Worm (Caenorhabditis elegans) whole organism, young adult: Measurements from ENCODE around the gene T19H12.2.

Source experiments
- B0336.3 ChIP-seq: fragments of 200-800 bp; sonication (Bioruptor generic); IDR thresholded peaks from 2 replicates; pipeline ENCODE4 v1.3.6; 2022; ENCODE audit warnings: missing genetic modification characterization, missing compliant biosample characterization
- C06A6.2 ChIP-seq: fragments of 200-800 bp; sonication (Bioruptor generic); conservative IDR thresholded peaks from 2 replicates; pipeline ENCODE4 v1.3.6; 2022; ENCODE audit warnings: missing genetic modification characterization, missing compliant biosample characterization
- F57A8.1 ChIP-seq: fragments of 200-800 bp; sonication (Bioruptor generic); optimal IDR thresholded peaks from 2 replicates; lab custom pipeline; 2018; ENCODE audit warnings: mild to moderate bottlenecking, missing genetic modification characterization, moderate library complexity, missing compliant biosample characterization
- T07F8.4 ChIP-seq: sonication (generic microtip); optimal IDR thresholded peaks from 2 replicates; lab custom pipeline; 2016; ENCODE audit warnings: mild to moderate bottlenecking, missing genetic modification characterization, moderate library complexity, missing compliant biosample characterization
- ZK185.1 ChIP-seq: sonication (generic microtip); optimal IDR thresholded peaks from 2 replicates; lab custom pipeline; 2016; ENCODE audit warnings: mild to moderate bottlenecking, missing genetic modification characterization, missing compliant biosample characterization; ENCODE audit not compliant: poor library complexity, severe bottlenecking
- akir-1 ChIP-seq: fragments of 200-800 bp; sonication (Bioruptor generic); optimal IDR thresholded peaks from 2 replicates; lab custom pipeline; 2018; ENCODE audit warnings: mild to moderate bottlenecking, missing genetic modification characterization, moderate library complexity, missing compliant biosample characterization
- aptf-2 ChIP-seq: fragments of 200-800 bp; sonication (Bioruptor generic); conservative IDR thresholded peaks from 2 replicates; pipeline ENCODE4 v1.3.6; 2022; ENCODE audit warnings: missing genetic modification reagents, missing genetic modification characterization, missing compliant biosample characterization
- athp-1 ChIP-seq: sonication (generic microtip); optimal IDR thresholded peaks from 2 replicates; lab custom pipeline; 2017; ENCODE audit warnings: mild to moderate bottlenecking, missing genetic modification characterization, missing compliant biosample characterization
- attf-6 ChIP-seq: fragments of 200-800 bp; sonication (Bioruptor generic); IDR thresholded peaks from 2 replicates; pipeline ENCODE4 v1.3.6; 2022; ENCODE audit warnings: missing genetic modification reagents, missing genetic modification characterization, missing compliant biosample characterization
- bed-2 ChIP-seq: fragments of 200-800 bp; sonication (Bioruptor generic); IDR thresholded peaks from 2 replicates; pipeline ENCODE4 v1.3.6; 2022; ENCODE audit warnings: missing genetic modification reagents, missing genetic modification characterization, missing compliant biosample characterization
- ceh-40 ChIP-seq: fragments of 200-800 bp; sonication (Bioruptor generic); IDR thresholded peaks from 2 replicates; pipeline ENCODE4 v1.3.6; 2022; ENCODE audit warnings: missing genetic modification characterization, missing compliant biosample characterization
- ceh-79 ChIP-seq: sonication (generic microtip); optimal IDR thresholded peaks from 2 replicates; lab custom pipeline; 2017; ENCODE audit warnings: mild to moderate bottlenecking, missing genetic modification characterization, missing compliant biosample characterization
- dpff-1 ChIP-seq: sonication (generic microtip); optimal IDR thresholded peaks from 2 replicates; lab custom pipeline; 2017; ENCODE audit warnings: mild to moderate bottlenecking, missing genetic modification characterization, missing compliant biosample characterization
- dpl-1 ChIP-seq: fragments of 150-350 bp; optimal IDR thresholded peaks from 2 replicates; lab custom pipeline; 2014; ENCODE audit warnings: missing biosample characterization, missing genetic modification reagents, missing genetic modification characterization
- efl-1 ChIP-seq: fragments of 150-350 bp; optimal IDR thresholded peaks from 2 replicates; lab custom pipeline; 2014; ENCODE audit warnings: missing biosample characterization, missing genetic modification reagents, missing genetic modification characterization
- egl-44 ChIP-seq: fragments of 200-800 bp; sonication (Bioruptor generic); IDR thresholded peaks from 2 replicates; pipeline ENCODE4 v1.3.6; 2022; ENCODE audit warnings: missing genetic modification reagents, missing genetic modification characterization, missing compliant biosample characterization
- egrh-3 ChIP-seq: fragments of 200-800 bp; sonication (Bioruptor generic); IDR thresholded peaks from 2 replicates; pipeline ENCODE4 v1.3.6; 2022; ENCODE audit warnings: missing genetic modification reagents, missing genetic modification characterization, missing compliant biosample characterization
- ekl-4 ChIP-seq: fragments of 200-800 bp; sonication (Bioruptor generic); IDR thresholded peaks from 2 replicates; pipeline ENCODE4 v1.3.6; 2022; ENCODE audit warnings: missing genetic modification reagents, missing genetic modification characterization, missing compliant biosample characterization
- gei-17 ChIP-seq: fragments of 200-800 bp; sonication (Bioruptor generic); optimal IDR thresholded peaks from 2 replicates; lab custom pipeline; 2018; ENCODE audit warnings: mild to moderate bottlenecking, missing genetic modification characterization, missing compliant biosample characterization
- him-1 ChIP-seq: sonication (generic microtip); optimal IDR thresholded peaks from 2 replicates; lab custom pipeline; 2016; ENCODE audit warnings: missing genotype, missing genetic modification reagents, missing genetic modification characterization, missing compliant biosample characterization
- hmg-1.2 ChIP-seq: fragments of 200-800 bp; sonication (Bioruptor generic); IDR thresholded peaks from 2 replicates; pipeline ENCODE4 v1.3.6; 2022; ENCODE audit warnings: missing genetic modification reagents, missing genetic modification characterization, missing compliant biosample characterization
- hmg-20 ChIP-seq: fragments of 200-800 bp; sonication (Bioruptor generic); IDR thresholded peaks from 2 replicates; pipeline ENCODE4 v1.3.6; 2022; ENCODE audit warnings: missing genetic modification reagents, missing genetic modification characterization, missing compliant biosample characterization
- hsf-1 ChIP-seq: fragments of 200-800 bp; sonication (Bioruptor generic); IDR thresholded peaks from 2 replicates; pipeline ENCODE4 v1.3.6; 2022; ENCODE audit warnings: missing genetic modification reagents, missing genetic modification characterization, missing compliant biosample characterization
- lin-35 ChIP-seq, 3 experiments: fragments of 150-350 bp in 2 of 3; sonication (generic microtip) in 1 of 3; optimal IDR thresholded peaks; 2 replicates each; lab custom pipeline; 2014 to 2018; ENCODE audit warnings: missing biosample characterization in 3 of 3, missing genetic modification characterization in 3 of 3, missing genetic modification reagents in 3 of 3
- lsy-27 ChIP-seq: sonication (generic microtip); optimal IDR thresholded peaks from 2 replicates; lab custom pipeline; 2017; ENCODE audit warnings: missing genetic modification characterization, mild to moderate bottlenecking, missing compliant biosample characterization, antibody characterized with exemption, missing genotype, borderline replicate concordance; ENCODE audit not compliant: insufficient read depth
- madf-10 ChIP-seq: sonication (generic microtip); optimal IDR thresholded peaks from 2 replicates; lab custom pipeline; 2016; ENCODE audit warnings: mild to moderate bottlenecking, missing genetic modification characterization, missing compliant biosample characterization
- mxl-1 ChIP-seq: sonication (generic microtip); optimal IDR thresholded peaks from 2 replicates; lab custom pipeline; 2016; ENCODE audit warnings: missing genetic modification characterization, missing compliant biosample characterization
- nfya-1 ChIP-seq: sonication (generic microtip); optimal IDR thresholded peaks from 2 replicates; lab custom pipeline; 2017; ENCODE audit warnings: antibody characterized with exemption, missing compliant biosample characterization, missing genetic modification characterization, borderline replicate concordance; ENCODE audit not compliant: insufficient read depth
- nhr-80 ChIP-seq: sonication (generic microtip); optimal IDR thresholded peaks from 2 replicates; lab custom pipeline; 2016; ENCODE audit warnings: missing genetic modification characterization, missing compliant biosample characterization
- pbrm-1 ChIP-seq: fragments of 200-800 bp; sonication (Bioruptor generic); IDR thresholded peaks from 2 replicates; pipeline ENCODE4 v1.3.6; 2022; ENCODE audit warnings: missing genetic modification reagents, missing genetic modification characterization, missing compliant biosample characterization
- rcor-1 ChIP-seq: fragments of 200-800 bp; sonication (Bioruptor generic); IDR thresholded peaks from 2 replicates; pipeline ENCODE4 v1.3.6; 2022; ENCODE audit warnings: missing genetic modification reagents, missing genetic modification characterization, missing compliant biosample characterization
- repo-1 ChIP-seq: sonication (generic microtip); optimal IDR thresholded peaks from 2 replicates; lab custom pipeline; 2017; ENCODE audit warnings: mild to moderate bottlenecking, missing genetic modification characterization, missing compliant biosample characterization
- snpc-4 ChIP-seq, 5 experiments: fragments of 150-350 bp in 1 of 5; sonication (generic microtip) in 4 of 5; optimal IDR thresholded peaks; 2 replicates each; lab custom pipeline; 2014 to 2018; ENCODE audit warnings: missing genetic modification characterization in 5 of 5, missing biosample characterization in 3 of 5, antibody characterized with exemption in 2 of 5, mild to moderate bottlenecking in 2 of 5, missing compliant biosample characterization in 2 of 5, missing genotype in 2 of 5, moderate library complexity in 2 of 5, missing genetic modification reagents in 1 of 5
- somi-1 ChIP-seq: fragments of 200-800 bp; sonication (Bioruptor generic); optimal IDR thresholded peaks from 2 replicates; lab custom pipeline; 2018; ENCODE audit warnings: mild to moderate bottlenecking, missing genetic modification characterization, missing compliant biosample characterization
- sptf-2 ChIP-seq: fragments of 200-800 bp; sonication (Bioruptor generic); optimal IDR thresholded peaks from 2 replicates; lab custom pipeline; 2018; ENCODE audit warnings: mild to moderate bottlenecking, missing genetic modification characterization, missing compliant biosample characterization
- ztf-18 ChIP-seq: sonication (generic microtip); optimal IDR thresholded peaks from 2 replicates; lab custom pipeline; 2016; ENCODE audit warnings: missing genotype, mild to moderate bottlenecking, missing genetic modification characterization, missing compliant biosample characterization
- ztf-22 ChIP-seq: fragments of 200-800 bp; sonication (Bioruptor generic); optimal IDR thresholded peaks from 2 replicates; lab custom pipeline; 2018; ENCODE audit warnings: mild to moderate bottlenecking, missing genetic modification characterization, moderate library complexity, missing compliant biosample characterization

T19H12.2 gene

DNA sequence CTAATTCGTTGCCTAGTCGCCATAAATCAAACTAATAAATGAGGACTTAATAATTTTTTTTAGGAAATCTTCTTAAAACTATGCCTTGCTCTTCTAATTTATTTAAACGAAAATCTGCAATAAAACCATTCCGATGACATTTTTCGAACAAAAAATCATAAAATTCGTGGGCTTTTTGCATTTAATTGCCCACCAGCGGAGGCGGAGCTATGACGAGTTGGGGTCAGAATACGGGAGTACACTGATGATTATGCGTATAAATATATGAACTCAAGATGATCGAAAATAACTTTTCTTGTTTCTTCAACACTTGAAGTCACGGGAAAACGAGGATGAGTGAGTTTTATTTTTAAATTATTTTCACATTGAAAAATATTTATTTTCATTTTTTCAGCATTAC is 44.2 kb downstream of the T19H12.2 start, which contains the start of gene catp-2:
Gene catp-2, plus strand, starts transcription at position 301 of the 400 bp plus-strand sequence.
- TF ChIP-seq efl-1 (GFP tag; lab: Kevin White, UChicago) (no peak), athp-1 (tag; lab: Kevin White, UChicago) (no peak), ZK185.1 (tag; lab: Kevin White, UChicago) (no peak), bed-2 (GFP tag; lab: Robert Waterston, UW) (no peak), egrh-3 (no peak), lin-35 (GFP tag; optimal IDR thresholded peaks at IDR 0.05; lab: Kevin White, UChicago) (no peak), madf-10 (tag; lab: Kevin White, UChicago) (no peak), pbrm-1 (GFP tag; lab: Robert Waterston, UW) (no peak), T07F8.4 (tag; lab: Kevin White, UChicago) (no peak), nhr-80 (tag; lab: Kevin White, UChicago) (no peak), aptf-2 (GFP tag; lab: Robert Waterston, UW) (no peak), lsy-27 (tag; lab: Kevin White, UChicago) (no peak), him-1 (tag; lab: Kevin White, UChicago) (no peak), dpl-1 (GFP tag; lab: Kevin White, UChicago) (no peak), hsf-1 (no peak), attf-6 (no peak), C06A6.2 (GFP tag; lab: Robert Waterston, UW) (no peak)

DNA sequence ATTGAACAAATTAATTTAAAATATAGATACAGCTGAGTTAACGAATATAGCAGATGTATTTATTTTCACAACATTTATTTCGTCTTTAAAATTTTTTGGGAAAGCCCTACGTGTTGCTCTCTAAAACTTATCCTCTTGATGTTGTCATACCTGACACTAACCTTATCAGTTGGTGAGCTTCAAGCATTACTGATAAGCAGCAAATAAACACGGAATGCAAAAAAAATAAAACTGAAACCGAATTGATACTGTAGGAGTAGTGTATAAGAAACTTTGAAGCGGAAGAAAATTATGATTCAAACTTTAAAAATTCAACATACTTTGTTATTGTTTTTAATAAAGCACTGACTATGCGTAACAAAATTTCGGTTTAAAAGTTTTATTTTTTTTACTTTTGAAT is 44.9 kb downstream of the T19H12.2 start:
- TF ChIP-seq sptf-2 (GFP tag; lab: Kevin White, UChicago) (no peak), rcor-1 (no peak), F57A8.1 (GFP tag; lab: Kevin White, UChicago) (no peak), ceh-79 (tag; lab: Kevin White, UChicago) (no peak), ceh-40 (no peak), T07F8.4 (tag; lab: Kevin White, UChicago) (no peak), akir-1 (no peak), ztf-22 (GFP tag; lab: Kevin White, UChicago) (no peak)

DNA sequence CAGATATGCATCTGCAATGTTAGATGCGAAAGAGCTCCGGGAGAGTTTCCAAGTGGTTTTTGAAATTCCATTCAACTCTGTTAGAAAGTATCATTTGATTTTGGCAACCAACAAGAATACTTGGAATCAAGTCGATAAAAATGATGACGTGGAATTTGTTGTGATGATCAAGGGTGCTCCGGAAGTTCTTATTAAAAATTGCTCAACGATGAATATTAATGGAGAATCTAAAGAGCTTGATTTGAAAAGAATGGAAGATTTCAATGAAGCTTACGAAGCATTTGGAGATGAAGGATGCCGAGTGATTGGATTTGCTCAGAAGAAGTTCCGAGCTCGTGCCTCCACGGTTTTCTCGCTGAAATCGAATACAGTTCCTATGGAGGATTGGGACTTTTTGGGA is 47.1 kb downstream of the T19H12.2 start:
- TF ChIP-seq mxl-1 (no peak), snpc-4 (GFP tag; optimal IDR thresholded peaks at IDR 0.05; lab: Kevin White, UChicago) (no peak), snpc-4 (tag; optimal IDR thresholded peaks at IDR 0.05; lab: Kevin White, UChicago) (no peak), dpl-1 (GFP tag; lab: Kevin White, UChicago) (no peak), nfya-1 (tag; lab: Kevin White, UChicago) (no peak), egl-44 (GFP tag; lab: Robert Waterston, UW) (no peak), hmg-20 (no peak), somi-1 (GFP tag; lab: Kevin White, UChicago) (no peak), repo-1 (tag; lab: Kevin White, UChicago) (no peak), ekl-4 (GFP tag; lab: Robert Waterston, UW) (no peak), him-1 (tag; lab: Kevin White, UChicago) (no peak), dpff-1 (no peak), B0336.3 (GFP tag; lab: Robert Waterston, UW) (no peak), gei-17 (GFP tag; lab: Kevin White, UChicago) (no peak), hmg-1.2 (GFP tag; lab: Robert Waterston, UW) (no peak), ztf-18 (tag; lab: Kevin White, UChicago) (no peak), rcor-1 (no peak)
- TF ChIP-seq, all 124 proteins: peak for 0
